Fruit fly (Drosophila melanogaster): ENCODE data around the gene CG33725.
A peak's percentile ranks its signal among the peaks of the same experiment; 100 is the strongest.

CG33725 gene

DNA sequence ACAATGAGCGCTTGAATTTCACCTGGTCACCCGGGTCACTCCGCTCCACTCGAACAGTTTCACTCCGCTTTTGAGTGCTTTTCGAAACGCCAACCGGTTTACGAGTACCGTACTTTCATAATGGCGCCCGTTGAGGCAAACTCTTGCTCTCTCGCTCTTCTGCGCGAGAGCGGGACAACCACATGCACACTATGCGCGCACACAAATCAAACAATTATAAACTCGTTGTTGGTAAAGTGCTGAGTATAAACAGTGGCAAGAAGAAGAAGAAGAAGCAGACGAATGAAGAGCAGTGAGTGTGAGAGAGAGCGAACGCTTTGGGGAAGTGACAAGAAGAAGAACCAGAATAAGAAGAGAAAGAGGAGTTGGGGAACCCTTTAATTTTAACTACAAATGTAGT lies 14.4 kb upstream of the CG33725 start, which contains the start of gene eyg (continued):
- TF ChIP-seq CG13775 (GFP tag; optimal IDR thresholded peaks at IDR 0.05) (peak; percentile 28), kni (GFP tag; optimal IDR thresholded peaks at IDR 0.05) (peak; percentile 73), Kr (GFP tag; optimal IDR thresholded peaks at IDR 0.05) (peak; percentile 61), ewg (GFP tag; optimal IDR thresholded peaks at IDR 0.05) (peak; percentile 97), trh (GFP tag; optimal IDR thresholded peaks at IDR 0.05) (peak; percentile 27), CG1792 (GFP tag; optimal IDR thresholded peaks at IDR 0.05) (no peak), CG9932 (GFP tag; IDR thresholded peaks at IDR 0.05) (0 out of 2 replicates have a peak, but pooled peaks have one; percentile 18), HLH54F (GFP tag; optimal IDR thresholded peaks at IDR 0.05) (no peak), CG17186 (GFP tag; optimal IDR thresholded peaks at IDR 0.05) (peak; percentile 26), CG3726 (GFP tag; IDR thresholded peaks at IDR 0.05) (no peak), ac (GFP tag; optimal IDR thresholded peaks at IDR 0.05) (no peak), CG2889 (GFP tag; IDR thresholded peaks at IDR 0.05) (no peak), sd (tag; optimal IDR thresholded peaks at IDR 0.05) (no peak), CG18764 (GFP tag; optimal IDR thresholded peaks at IDR 0.05) (no peak), slp2 (GFP tag; optimal IDR thresholded peaks at IDR 0.05) (no peak), CG1529 (GFP tag; optimal IDR thresholded peaks at IDR 0.05) (no peak), gcm2 (GFP tag; optimal IDR thresholded peaks at IDR 0.05) (no peak), hth (optimal IDR thresholded peaks at IDR 0.05) (no peak), CG13296 (GFP tag; optimal IDR thresholded peaks at IDR 0.05) (no peak), dm (GFP tag; optimal IDR thresholded peaks at IDR 0.05) (peak; percentile 14), CG9437 (GFP tag; optimal IDR thresholded peaks at IDR 0.05) (no peak), chn (GFP tag; optimal IDR thresholded peaks at IDR 0.05) (peak; percentile 4), CG2199 (GFP tag; IDR thresholded peaks at IDR 0.05) (0 out of 3 replicates have a peak, but pooled peaks have one; percentile 9), Lpt (GFP tag; optimal IDR thresholded peaks at IDR 0.05) (no peak), ro (GFP tag; IDR thresholded peaks at IDR 0.05) (no peak), dysf (GFP tag; IDR thresholded peaks at IDR 0.05) (0 out of 3 replicates have a peak, but pooled peaks have one; percentile 34), dmrt11E (tag; optimal IDR thresholded peaks at IDR 0.05) (peak; percentile 19), Nf-YC (tag; optimal IDR thresholded peaks at IDR 0.05) (peak; percentile 100), CG7556 (GFP tag; optimal IDR thresholded peaks at IDR 0.05) (no peak), phol (tag; optimal IDR thresholded peaks at IDR 0.05) (peak; percentile 79), CG18476 (GFP tag; optimal IDR thresholded peaks at IDR 0.05) (no peak), maf-S (GFP tag; optimal IDR thresholded peaks at IDR 0.05) (no peak), crol (GFP tag; IDR thresholded peaks at IDR 0.05) (peak; percentile 79), NC2β (GFP tag; optimal IDR thresholded peaks at IDR 0.05) (peak; percentile 37), kay (GFP tag; optimal IDR thresholded peaks at IDR 0.05) (no peak), vnd (GFP tag; IDR thresholded peaks at IDR 0.05; ENCODE audit: partially characterized antibody) (peak; percentile 32; the same call in 1 of the 3 replicates), ken (GFP tag; IDR thresholded peaks at IDR 0.05) (no peak), CG17829 (tag; optimal IDR thresholded peaks at IDR 0.05) (peak; percentile 52), CG8944 (GFP tag; optimal IDR thresholded peaks at IDR 0.05) (no peak), Ada2b (GFP tag; IDR thresholded peaks at IDR 0.05) (no peak), Ptx1 (GFP tag; IDR thresholded peaks at IDR 0.05) (no peak), CG7928 (GFP tag; optimal IDR thresholded peaks at IDR 0.05) (no peak), da (GFP tag; optimal IDR thresholded peaks at IDR 0.05) (no peak), Trl (optimal IDR thresholded peaks at IDR 0.05) (peak; percentile 22 to 49), Trl (GFP tag; optimal IDR thresholded peaks at IDR 0.05) (peak; percentile 48), disco-r (GFP tag; optimal IDR thresholded peaks at IDR 0.05) (no peak), GATAe (GFP tag; conservative IDR thresholded peaks at IDR 0.05) (peak; percentile 26; the same call in 1 of the 2 replicates), CG6791 (GFP tag; IDR thresholded peaks at IDR 0.05; ENCODE audit: partially characterized antibody) (peak; percentile 58; the same call in 2 of the 3 replicates), CG9797 (GFP tag; optimal IDR thresholded peaks at IDR 0.05) (no peak), CG12071 (GFP tag; optimal IDR thresholded peaks at IDR 0.05) (no peak), eyg (GFP tag; optimal IDR thresholded peaks at IDR 0.05) (peak; percentile 59), CG14710 (tag; optimal IDR thresholded peaks at IDR 0.05) (peak; percentile 37), CG11398 (GFP tag; optimal IDR thresholded peaks at IDR 0.05) (peak; percentile 21)
